Fruit fly (Drosophila melanogaster) whole organism, prepupa: ENCODE measurements around the gene Dh31.

Source experiments
- CG31627 ChIP-seq: fragments of 200-800 bp; sonication (Bioruptor generic); optimal IDR thresholded peaks from 3 replicates; lab custom pipeline; 2016; ENCODE audit warnings: missing biosample characterization, missing genetic modification characterization
- CG34406 ChIP-seq: fragments of 200-800 bp; sonication (Bioruptor generic); optimal IDR thresholded peaks from 3 replicates; lab custom pipeline; 2016; ENCODE audit warnings: missing biosample characterization, missing genetic modification characterization
- CG4318 ChIP-seq: fragments of 200-800 bp; sonication (Bioruptor generic); optimal IDR thresholded peaks from 3 replicates; lab custom pipeline; 2017; ENCODE audit warnings: missing biosample characterization, mild to moderate bottlenecking, missing genetic modification characterization
- CG6163 ChIP-seq: fragments of 200-800 bp; sonication (Bioruptor generic); IDR thresholded peaks from 3 replicates; pipeline ENCODE4 v1.3.6; 2022; ENCODE audit warnings: missing biosample characterization, missing genetic modification characterization
- CG8119 ChIP-seq: fragments of 200-800 bp; sonication (Bioruptor generic); IDR thresholded peaks from 3 replicates; pipeline ENCODE4 v1.3.6; 2022; ENCODE audit warnings: missing biosample characterization, missing genetic modification characterization
- OdsH ChIP-seq: fragments of 200-800 bp; sonication (Bioruptor generic); optimal IDR thresholded peaks from 3 replicates; lab custom pipeline; 2016; ENCODE audit warnings: missing biosample characterization, missing genetic modification characterization
- achi ChIP-seq: fragments of 200-800 bp; sonication (Bioruptor generic); optimal IDR thresholded peaks from 3 replicates; lab custom pipeline; 2016; ENCODE audit warnings: missing biosample characterization, missing genetic modification characterization
- pdm3 ChIP-seq: fragments of 200-800 bp; sonication (Bioruptor generic); optimal IDR thresholded peaks from 3 replicates; lab custom pipeline; 2016; ENCODE audit warnings: missing biosample characterization, missing genetic modification characterization

DNA sequence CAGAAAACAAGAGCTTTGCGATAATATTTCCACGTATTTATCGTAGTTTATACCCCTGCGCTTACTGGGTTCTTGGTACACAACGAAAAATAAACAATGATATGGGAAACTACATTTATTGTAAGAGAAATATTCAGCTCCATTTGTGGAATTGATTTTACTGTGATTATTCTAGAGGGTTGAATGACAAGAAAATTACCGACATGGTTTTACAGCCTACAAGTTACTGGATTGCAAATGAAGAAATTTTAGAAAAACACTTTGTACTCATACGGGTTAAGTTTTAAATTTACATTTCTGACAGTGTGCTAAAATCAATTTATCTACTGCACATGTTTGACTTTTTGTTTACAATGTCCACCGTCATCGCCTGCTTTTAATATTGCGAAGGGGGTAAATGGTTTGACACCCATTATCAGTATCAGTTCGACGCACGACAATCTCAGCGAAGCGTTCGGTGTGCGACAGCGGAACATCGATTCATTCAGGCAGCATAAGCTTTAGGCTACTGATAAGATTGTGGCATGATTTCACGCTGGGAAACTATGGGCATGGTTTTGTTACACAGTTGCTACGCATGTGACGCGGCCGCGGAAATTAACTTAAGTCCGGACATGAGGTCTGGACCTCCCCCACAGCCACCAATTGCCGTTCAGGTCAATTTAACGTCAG, 44.7 kb downstream of the Dh31 start:
- TF ChIP-seq OdsH (GFP tag; lab: Kevin White, UChicago) (peak; percentile 23), CG34406 (GFP tag; lab: Kevin White, UChicago) (no peak), achi (peak; percentile 24), CG31627 (GFP tag; lab: Kevin White, UChicago) (no peak), CG6163 (GFP tag; lab: Robert Waterston, UW) (no peak), pdm3 (GFP tag; lab: Kevin White, UChicago) (peak; percentile 17), CG8119 (GFP tag; lab: Robert Waterston, UW) (no peak), CG4318 (no peak)
